Worm (Caenorhabditis elegans) whole organism, L4/young adult: ENCODE measurements around the gene F43B10.1.

Experiments used
- W03F9.2 ChIP-seq: fragments of 150-350 bp; optimal IDR thresholded peaks from 2 replicates; lab custom pipeline; 2014; ENCODE audit warnings: missing biosample characterization, missing genetic modification characterization
- dao-5 ChIP-seq: sonication (generic microtip); optimal IDR thresholded peaks from 2 replicates; lab custom pipeline; 2016; ENCODE audit warnings: missing genotype, missing genetic modification characterization, moderate library complexity, missing compliant biosample characterization

DNA sequence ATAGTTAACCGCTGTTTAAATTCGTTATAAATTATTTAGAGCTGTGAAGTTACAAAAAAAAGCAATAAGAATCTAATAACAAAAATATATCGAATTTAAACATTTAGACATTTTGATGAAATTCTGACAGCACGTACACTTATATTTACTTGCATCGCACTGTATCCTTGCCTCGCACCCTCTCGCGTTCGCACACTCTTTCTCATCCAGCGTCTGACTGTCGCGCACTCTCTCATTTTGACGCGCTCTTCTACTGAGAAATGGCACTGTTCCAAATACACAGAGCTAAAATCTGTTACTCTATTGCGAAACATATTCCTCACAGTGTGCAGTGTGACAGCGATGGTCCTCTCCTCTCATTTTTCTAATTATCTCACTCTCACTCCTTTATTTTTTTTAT, 41.5 kb upstream of the F43B10.1 start:
- TF ChIP-seq dao-5 (no peak), W03F9.2 (no peak)
